Fruit fly (Drosophila melanogaster) Kc167 (cell line): ENCODE data around the gene CG4950.

Experiments
- Myc ChIP-seq: fragments of >200 bp; optimal IDR thresholded peaks from 2 replicates; lab custom pipeline; 2017; ENCODE audit warnings: missing external identifiers
- Sin3A ChIP-seq: fragments of >200 bp; optimal IDR thresholded peaks from 2 replicates; lab custom pipeline; 2018; ENCODE audit warnings: missing external identifiers
- insv ChIP-seq: fragments of >200 bp; optimal IDR thresholded peaks from 3 replicates; lab custom pipeline; 2018; ENCODE audit warnings: missing external identifiers
- psq ChIP-seq: fragments of >200 bp; optimal IDR thresholded peaks from 2 replicates; lab custom pipeline; 2017; ENCODE audit warnings: missing external identifiers
- ttk ChIP-seq: sonication (Bioruptor generic); optimal IDR thresholded peaks from 2 replicates; lab custom pipeline; 2017; ENCODE audit warnings: missing external identifiers

DNA sequence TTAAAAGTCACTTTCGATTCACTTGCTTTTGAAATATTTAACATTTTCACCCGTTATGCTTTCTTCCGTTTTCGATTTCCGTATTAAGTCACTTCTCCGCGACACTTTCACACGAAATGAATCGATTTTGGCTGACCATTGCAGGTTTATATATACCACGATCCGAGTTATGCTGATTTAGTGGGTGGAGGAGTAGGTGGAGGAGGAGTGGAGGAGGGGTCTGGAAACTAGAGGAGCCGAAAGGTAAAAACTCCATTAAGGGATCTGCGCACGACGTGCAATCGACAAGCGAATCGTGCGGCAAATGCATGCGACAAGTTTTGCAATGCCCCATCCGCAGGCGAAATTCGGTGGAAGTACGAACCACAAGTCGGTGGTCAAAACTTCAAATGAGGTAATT is 22.9 kb upstream of the CG4950 start, which contains the start of gene CG13045:
- TF ChIP-seq psq (no peak), Myc (lab: Kevin White, UChicago) (no peak), ttk (lab: Kevin White, UChicago) (no peak), insv (lab: Kevin White, UChicago) (no peak), Sin3A (lab: Kevin White, UChicago) (no peak)
